Fruit fly (Drosophila melanogaster) whole organism, embryonic: ENCODE data around the gene dpr20.

Experiments used
- Atf6 ChIP-seq: fragments of 200-800 bp; sonication (Bioruptor generic); IDR thresholded peaks from 2 replicates; pipeline ENCODE4 v1.3.6; 2022; ENCODE audit warnings: missing biosample characterization, missing genetic modification characterization
- Blimp-1 ChIP-seq: fragments of 200-800 bp; sonication (Bioruptor generic); optimal IDR thresholded peaks from 3 replicates; lab custom pipeline; 2018; ENCODE audit warnings: missing biosample characterization, missing genetic modification characterization, mild to moderate bottlenecking, moderate library complexity, missing genetic modification reagents
- CG11247 ChIP-seq: fragments of 200-800 bp; sonication (Bioruptor generic); IDR thresholded peaks from 2 replicates; pipeline ENCODE4 v1.3.6; 2022; ENCODE audit warnings: missing biosample characterization, missing genetic modification characterization
- CG12744 ChIP-seq: fragments of 200-800 bp; sonication (Bioruptor generic); optimal IDR thresholded peaks from 2 replicates; lab custom pipeline; 2016; ENCODE audit warnings: missing biosample characterization, missing genetic modification characterization
- CG14965 ChIP-seq: fragments of 200-800 bp; sonication (Bioruptor generic); optimal IDR thresholded peaks from 2 replicates; lab custom pipeline; 2016; ENCODE audit warnings: missing biosample characterization, missing genetic modification characterization, borderline replicate concordance
- CG15269 ChIP-seq: fragments of 200-800 bp; sonication (Bioruptor generic); optimal IDR thresholded peaks from 2 replicates; lab custom pipeline; 2018; ENCODE audit warnings: missing biosample characterization, mild to moderate bottlenecking, missing genetic modification characterization, moderate library complexity
- CG17361 ChIP-seq: fragments of 200-800 bp; sonication (Bioruptor generic); IDR thresholded peaks from 3 replicates; pipeline ENCODE4 v1.3.6; 2022; ENCODE audit warnings: missing biosample characterization, missing genetic modification characterization
- CG17385 ChIP-seq: fragments of 200-800 bp; sonication (Bioruptor generic); optimal IDR thresholded peaks from 3 replicates; lab custom pipeline; 2018; ENCODE audit warnings: missing biosample characterization, mild to moderate bottlenecking, missing genetic modification characterization
- CG18764 ChIP-seq: fragments of 200-800 bp; sonication (Bioruptor generic); optimal IDR thresholded peaks from 3 replicates; lab custom pipeline; 2016; ENCODE audit warnings: missing biosample characterization, missing genetic modification characterization
- CG31224 ChIP-seq: fragments of 200-800 bp; sonication (Bioruptor generic); IDR thresholded peaks from 2 replicates; pipeline ENCODE4 v1.3.6; 2022; ENCODE audit warnings: missing biosample characterization, missing genetic modification characterization
- CG3838 ChIP-seq: fragments of 200-800 bp; sonication (Bioruptor generic); optimal IDR thresholded peaks from 3 replicates; lab custom pipeline; 2016; ENCODE audit warnings: missing biosample characterization, missing genetic modification characterization
- CG4404 ChIP-seq: fragments of 200-800 bp; sonication (Bioruptor generic); IDR thresholded peaks from 2 replicates; pipeline ENCODE4 v1.3.6; 2022; ENCODE audit warnings: missing biosample characterization, missing genetic modification characterization
- CG6175 ChIP-seq: fragments of 200-800 bp; sonication (Bioruptor generic); IDR thresholded peaks from 3 replicates; pipeline ENCODE4 v1.3.6; 2022; ENCODE audit warnings: missing biosample characterization, missing genetic modification characterization
- CG6272 ChIP-seq: fragments of 200-800 bp; sonication (Bioruptor generic); IDR thresholded peaks from 2 replicates; pipeline ENCODE4 v1.3.6; 2022; ENCODE audit warnings: missing biosample characterization, missing genetic modification characterization
- CG6654 ChIP-seq: fragments of 200-800 bp; sonication (Bioruptor generic); optimal IDR thresholded peaks from 2 replicates; lab custom pipeline; 2017; ENCODE audit warnings: missing biosample characterization, mild to moderate bottlenecking, missing genetic modification characterization
- CG7786 ChIP-seq: fragments of 200-800 bp; sonication (Bioruptor generic); optimal IDR thresholded peaks from 2 replicates; lab custom pipeline; 2016; ENCODE audit warnings: missing biosample characterization, missing genetic modification characterization
- CG8765 ChIP-seq: fragments of 200-800 bp; sonication (Bioruptor generic); IDR thresholded peaks from 2 replicates; pipeline ENCODE4 v1.3.6; 2022; ENCODE audit warnings: missing biosample characterization, missing genetic modification characterization
- CG8944 ChIP-seq: fragments of 200-800 bp; sonication (Bioruptor generic); optimal IDR thresholded peaks from 3 replicates; lab custom pipeline; 2016; ENCODE audit warnings: missing biosample characterization, missing genetic modification characterization
- CG9817 ChIP-seq: fragments of 200-800 bp; sonication (Bioruptor generic); optimal IDR thresholded peaks from 2 replicates; lab custom pipeline; 2018; ENCODE audit warnings: missing biosample characterization, mild to moderate bottlenecking, missing genetic modification characterization, moderate library complexity
- CkIIα-i1 ChIP-seq: fragments of 200-800 bp; sonication (Bioruptor generic); IDR thresholded peaks from 2 replicates; pipeline ENCODE4 v1.3.6; 2022; ENCODE audit warnings: missing biosample characterization, missing genetic modification characterization
- CoRest ChIP-seq: fragments of 200-800 bp; sonication (Bioruptor generic); optimal IDR thresholded peaks from 3 replicates; lab custom pipeline; 2018; ENCODE audit warnings: missing biosample characterization, mild to moderate bottlenecking, missing genetic modification characterization, moderate library complexity
- Dek ChIP-seq: fragments of 200-800 bp; sonication (Bioruptor generic); optimal IDR thresholded peaks from 3 replicates; lab custom pipeline; 2019; ENCODE audit warnings: missing biosample characterization, mild to moderate bottlenecking, missing genetic modification characterization, moderate library complexity
- Ets65A ChIP-seq: fragments of 200-800 bp; sonication (Bioruptor generic); peaks from one replicate; lab custom pipeline; 2016; ENCODE audit warnings: missing biosample characterization, missing genetic modification characterization
- GATAe ChIP-seq: fragments of 200-800 bp; sonication (Bioruptor generic); conservative IDR thresholded peaks from 2 replicates; pipeline ENCODE4 v1.3.6; 2022; ENCODE audit warnings: missing biosample characterization, missing genetic modification characterization
- Gsc ChIP-seq: fragments of 200-800 bp; sonication (Bioruptor generic); IDR thresholded peaks from 2 replicates; pipeline ENCODE4 v1.3.6; 2022; ENCODE audit warnings: missing biosample characterization, missing genetic modification characterization
- H2.0 ChIP-seq: fragments of 200-800 bp; sonication (Bioruptor generic); IDR thresholded peaks from 2 replicates; pipeline ENCODE4 v1.3.6; 2022; ENCODE audit warnings: missing biosample characterization, missing genetic modification characterization
- HLH3B ChIP-seq: fragments of 200-800 bp; sonication (Bioruptor generic); IDR thresholded peaks from 2 replicates; pipeline ENCODE4 v1.3.6; 2022; ENCODE audit warnings: missing biosample characterization, missing genetic modification characterization
- Hr51 ChIP-seq, 2 experiments: fragments of 200-800 bp; sonication (Bioruptor generic); optimal IDR thresholded peaks; 2 replicates in 1 of 2; 3 replicates in 1 of 2; lab custom pipeline; 2016 to 2018; ENCODE audit warnings: missing biosample characterization in 2 of 2, missing genetic modification characterization in 2 of 2, mild to moderate bottlenecking in 1 of 2, moderate library complexity in 1 of 2
- Mad ChIP-seq: fragments of 200-800 bp; sonication (Bioruptor generic); optimal IDR thresholded peaks from 2 replicates; lab custom pipeline; 2016; ENCODE audit warnings: missing biosample characterization, missing genetic modification characterization
- Neu2 ChIP-seq: fragments of 200-800 bp; sonication (Bioruptor generic); optimal IDR thresholded peaks from 3 replicates; lab custom pipeline; 2016; ENCODE audit warnings: missing biosample characterization, missing genetic modification characterization, borderline replicate concordance
- Opbp ChIP-seq: fragments of 200-800 bp; sonication (Bioruptor generic); IDR thresholded peaks from 3 replicates; pipeline ENCODE4 v1.3.6; 2022; ENCODE audit warnings: missing biosample characterization, missing genetic modification characterization; ENCODE audit not compliant: partially characterized antibody
- Poxn ChIP-seq: fragments of 200-800 bp; sonication (Bioruptor generic); IDR thresholded peaks from 2 replicates; pipeline ENCODE4 v1.3.6; 2022; ENCODE audit warnings: missing biosample characterization, missing genetic modification characterization
- ara ChIP-seq: fragments of 200-800 bp; sonication (Bioruptor generic); IDR thresholded peaks from 2 replicates; pipeline ENCODE4 v1.3.6; 2022; ENCODE audit warnings: missing biosample characterization, missing genetic modification characterization
- bsh ChIP-seq, 2 experiments: fragments of 200-800 bp; sonication (Bioruptor generic); optimal IDR thresholded peaks; 2 replicates each; lab custom pipeline; 2017 to 2018; ENCODE audit warnings: mild to moderate bottlenecking in 2 of 2, missing biosample characterization in 2 of 2, missing genetic modification characterization in 2 of 2, moderate library complexity in 1 of 2
- crol ChIP-seq: fragments of 200-800 bp; sonication (Bioruptor generic); IDR thresholded peaks from 2 replicates; pipeline ENCODE4 v1.3.6; 2022; ENCODE audit warnings: missing biosample characterization, missing genetic modification characterization
- fd64A ChIP-seq: fragments of 200-800 bp; sonication (Bioruptor generic); optimal IDR thresholded peaks from 3 replicates; lab custom pipeline; 2018; ENCODE audit warnings: missing biosample characterization, mild to moderate bottlenecking, missing genetic modification characterization
- grn ChIP-seq: fragments of 200-800 bp; sonication (Bioruptor generic); optimal IDR thresholded peaks from 3 replicates; lab custom pipeline; 2017; ENCODE audit warnings: missing biosample characterization, missing genetic modification characterization
- kah ChIP-seq: fragments of 200-800 bp; sonication (Bioruptor generic); optimal IDR thresholded peaks from 2 replicates; lab custom pipeline; 2018; ENCODE audit warnings: missing biosample characterization, mild to moderate bottlenecking, missing genetic modification characterization
- kay ChIP-seq: fragments of 200-800 bp; sonication (Bioruptor generic); optimal IDR thresholded peaks from 2 replicates; lab custom pipeline; 2016; ENCODE audit warnings: missing biosample characterization, missing genetic modification characterization
- otp ChIP-seq: fragments of 200-800 bp; sonication (Bioruptor generic); IDR thresholded peaks from 3 replicates; pipeline ENCODE4, ENCODE4 v1.3.6; 2022; ENCODE audit warnings: missing biosample characterization, missing genetic modification characterization
- run ChIP-seq: fragments of 200-800 bp; sonication (Bioruptor generic); optimal IDR thresholded peaks from 3 replicates; lab custom pipeline; 2018; ENCODE audit warnings: missing biosample characterization, mild to moderate bottlenecking, missing genetic modification characterization
- sens-2 ChIP-seq: fragments of 200-800 bp; sonication (Bioruptor generic); IDR thresholded peaks from 2 replicates; pipeline ENCODE4 v1.3.6; 2022; ENCODE audit warnings: missing biosample characterization, missing genetic modification characterization
- slbo ChIP-seq: fragments of 200-800 bp; sonication (Bioruptor generic); IDR thresholded peaks from 2 replicates; pipeline ENCODE4 v1.3.6; 2022; ENCODE audit warnings: missing biosample characterization, missing genetic modification characterization
- sna ChIP-seq: fragments of 200-800 bp; sonication (Bioruptor generic); IDR thresholded peaks from 2 replicates; pipeline ENCODE4 v1.3.6; 2022; ENCODE audit warnings: missing biosample characterization, missing genetic modification characterization; ENCODE audit not compliant: partially characterized antibody
- sob ChIP-seq: fragments of 200-800 bp; sonication (Bioruptor generic); IDR thresholded peaks from 2 replicates; pipeline ENCODE4 v1.3.6; 2022; ENCODE audit warnings: missing biosample characterization, missing genetic modification characterization
- tin ChIP-seq: fragments of 200-800 bp; sonication (Bioruptor generic); optimal IDR thresholded peaks from 3 replicates; lab custom pipeline; 2016; ENCODE audit warnings: missing biosample characterization, missing genetic modification characterization
- trem ChIP-seq: fragments of 200-800 bp; optimal IDR thresholded peaks from 3 replicates; lab custom pipeline; 2019; ENCODE audit warnings: missing biosample characterization, mild to moderate bottlenecking, missing genetic modification characterization, moderate library complexity
- ttk ChIP-seq: fragments of 200-800 bp; sonication (Bioruptor generic); IDR thresholded peaks from 2 replicates; pipeline ENCODE4 v2.1.2; 2022; ENCODE audit warnings: missing biosample characterization, missing genetic modification characterization
- unpg ChIP-seq: fragments of 200-800 bp; sonication (Bioruptor generic); optimal IDR thresholded peaks from 3 replicates; lab custom pipeline; 2018; ENCODE audit warnings: missing biosample characterization, mild to moderate bottlenecking, missing genetic modification characterization, moderate library complexity
- yki ChIP-seq: fragments of >200 bp; optimal IDR thresholded peaks from 3 replicates; lab custom pipeline; 2018
- zf30C ChIP-seq: fragments of 200-800 bp; sonication (Bioruptor generic); optimal IDR thresholded peaks from 3 replicates; lab custom pipeline; 2018; ENCODE audit warnings: missing biosample characterization, mild to moderate bottlenecking, missing genetic modification characterization

dpr20 gene

DNA sequence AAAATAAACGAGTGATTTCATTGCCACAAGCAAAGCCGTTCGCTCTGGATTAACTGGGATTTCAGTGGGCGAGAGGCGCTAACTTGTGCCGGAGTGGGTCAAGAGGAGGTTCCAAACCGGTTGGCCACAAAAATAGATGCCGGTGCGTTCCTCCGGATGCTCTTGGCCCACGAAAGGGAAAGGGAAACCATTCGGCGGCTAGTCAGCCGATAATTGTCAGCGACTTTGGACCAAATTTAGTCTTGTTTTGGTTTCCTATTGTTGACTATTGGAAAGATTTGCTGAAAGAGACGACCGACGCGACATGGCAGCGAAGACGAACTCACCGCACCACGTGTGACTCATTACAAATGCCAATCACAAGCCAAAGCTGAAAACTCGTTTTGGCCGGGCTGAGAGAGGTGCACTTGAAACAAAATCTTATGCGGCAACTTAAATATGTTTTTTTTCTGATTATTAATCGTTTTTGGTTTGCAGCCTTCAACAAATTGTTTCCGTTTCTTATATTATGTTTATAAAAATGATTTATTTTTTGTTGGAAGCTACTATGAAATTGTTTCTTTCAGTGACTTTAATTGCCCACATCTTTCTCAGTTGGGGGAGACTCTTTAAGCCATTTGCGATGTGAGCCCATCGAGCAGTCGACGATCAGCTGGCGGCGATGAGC, 38.4 kb upstream of the dpr20 start, which contains the start of gene CG34056 (continued):
- TF ChIP-seq sna (GFP tag; lab: Robert Waterston, UW), result no peak
- peak; percentile 95 for TF ChIP-seq ttk (GFP tag; lab: Robert Waterston, UW)
- TF ChIP-seq CG14965 (GFP tag; lab: Kevin White, UChicago), result peak; percentile 10
- peak; percentile 62 for TF ChIP-seq CG3838
- peak; percentile 95 for TF ChIP-seq unpg (GFP tag; lab: Kevin White, UChicago)
- TF ChIP-seq CG6272, result peak; percentile 90
- TF ChIP-seq CG12744, result peak; percentile 57
- TF ChIP-seq CG11247 (GFP tag; lab: Robert Waterston, UW), result peak; percentile 96
- TF ChIP-seq yki (lab: Kevin White, UChicago), result no peak
- peak; percentile 83 for TF ChIP-seq GATAe
- TF ChIP-seq Atf6 (GFP tag; lab: Robert Waterston, UW), result peak; percentile 91
- TF ChIP-seq CG15269 (tag; lab: Kevin White, UChicago), result peak; percentile 91
- no peak for TF ChIP-seq Neu2 (GFP tag; lab: Kevin White, UChicago)
- peak; percentile 80 for TF ChIP-seq trem (tag; lab: Kevin White, UChicago)
- peak; percentile 94 for TF ChIP-seq CG17361 (GFP tag; lab: Robert Waterston, UW)
- no peak for TF ChIP-seq crol (GFP tag; lab: Robert Waterston, UW)
- TF ChIP-seq CG8944 (GFP tag; lab: Kevin White, UChicago), result peak; percentile 38
- no peak for TF ChIP-seq grn
- TF ChIP-seq kah (GFP tag; lab: Kevin White, UChicago), result peak; percentile 87
- peak; percentile 83 for TF ChIP-seq CG17385 (GFP tag; lab: Kevin White, UChicago)
- TF ChIP-seq CG6175, result peak; percentile 89
- TF ChIP-seq sens-2 (GFP tag; lab: Robert Waterston, UW), result peak; percentile 84
- TF ChIP-seq ara (GFP tag; lab: Robert Waterston, UW), result peak; percentile 96
- TF ChIP-seq HLH3B (GFP tag; lab: Robert Waterston, UW), result peak; percentile 97
- peak; percentile 87 to 93 for TF ChIP-seq bsh (GFP tag; optimal IDR thresholded peaks at IDR 0.05; lab: Kevin White, UChicago)
- TF ChIP-seq run (tag; lab: Kevin White, UChicago), result peak; percentile 91
- TF ChIP-seq Poxn, result peak; percentile 71
- peak; percentile 92 for TF ChIP-seq H2.0 (GFP tag; lab: Robert Waterston, UW)
- peak; percentile 91 for TF ChIP-seq Blimp-1
- TF ChIP-seq CG8765 (GFP tag; lab: Robert Waterston, UW), result peak; percentile 84
- TF ChIP-seq sob, result peak; percentile 98
- TF ChIP-seq zf30C (GFP tag; lab: Kevin White, UChicago), result peak; percentile 30
- peak; percentile 64 for TF ChIP-seq Mad (GFP tag; lab: Kevin White, UChicago)
- TF ChIP-seq CG6654 (GFP tag; lab: Kevin White, UChicago), result peak; percentile 82
- peak; percentile 91 for TF ChIP-seq CG18764
- TF ChIP-seq CkIIα-i1 (GFP tag; lab: Robert Waterston, UW), result peak; percentile 73
- peak; percentile 84 for TF ChIP-seq Ets65A (GFP tag; lab: Kevin White, UChicago)
- peak; percentile 85; the same call in 1 of the 2 replicates for TF ChIP-seq Gsc
- peak; percentile 90 for TF ChIP-seq otp (GFP tag; lab: Robert Waterston, UW)
- peak; percentile 80 for TF ChIP-seq fd64A (GFP tag; lab: Kevin White, UChicago)
- TF ChIP-seq CG9817 (tag; lab: Kevin White, UChicago), result peak; percentile 85
- TF ChIP-seq Dek (tag; lab: Kevin White, UChicago), result peak; percentile 89
- TF ChIP-seq kay (GFP tag; lab: Kevin White, UChicago), result peak; percentile 94
- peak; percentile 94 for TF ChIP-seq tin (GFP tag; lab: Kevin White, UChicago)
- TF ChIP-seq CG31224 (GFP tag; lab: Robert Waterston, UW), result peak; percentile 92
- TF ChIP-seq CG4404 (GFP tag; lab: Robert Waterston, UW), result peak; percentile 87
- TF ChIP-seq CoRest (tag; lab: Kevin White, UChicago), result peak; percentile 87
- peak; percentile 39 for TF ChIP-seq CG7786 (GFP tag; lab: Kevin White, UChicago)
- peak; percentile 47 to 92 for TF ChIP-seq Hr51 (GFP tag; optimal IDR thresholded peaks at IDR 0.05; lab: Kevin White, UChicago)
- TF ChIP-seq Opbp, result no peak
- peak; percentile 90 for TF ChIP-seq slbo (GFP tag; lab: Robert Waterston, UW)
